Fruit fly (Drosophila melanogaster) whole organism, wandering third instar larva: Measurements from ENCODE around the gene CG5835.

Experiments used
- Abd-B ChIP-seq: fragments of >200 bp; optimal IDR thresholded peaks from 2 replicates; lab custom pipeline; 2017; ENCODE audit warnings: missing biosample characterization, missing genetic modification characterization
- CG32264 ChIP-seq: fragments of 200-800 bp; sonication (Bioruptor generic); optimal IDR thresholded peaks from 2 replicates; lab custom pipeline; 2016; ENCODE audit warnings: missing biosample characterization, missing genetic modification characterization
- CG9705 ChIP-seq: fragments of 200-800 bp; sonication (Bioruptor generic); optimal IDR thresholded peaks from 2 replicates; lab custom pipeline; 2018; ENCODE audit warnings: missing biosample characterization, mild to moderate bottlenecking, missing genetic modification characterization
- CrebA ChIP-seq: fragments of 200-800 bp; sonication (Bioruptor generic); optimal IDR thresholded peaks from 2 replicates; lab custom pipeline; 2016; ENCODE audit warnings: missing biosample characterization, mild to moderate bottlenecking, missing genetic modification characterization, borderline replicate concordance
- Dfd ChIP-seq: fragments of >200 bp; optimal IDR thresholded peaks from 2 replicates; lab custom pipeline; 2017; ENCODE audit warnings: missing biosample characterization, missing genetic modification characterization
- Dif ChIP-seq: fragments of 200-275, 200-300 bp; sonication (Bioruptor generic); optimal IDR thresholded peaks from 2 replicates; lab custom pipeline; 2018; ENCODE audit warnings: missing biosample characterization, missing genetic modification characterization; ENCODE audit not compliant: partially characterized antibody
- GATAd ChIP-seq: sonication (Bioruptor generic); optimal IDR thresholded peaks from 2 replicates; lab custom pipeline; 2016; ENCODE audit warnings: missing biosample characterization, missing genetic modification characterization
- HLH106 ChIP-seq: fragments of 200-800 bp; optimal IDR thresholded peaks from 3 replicates; lab custom pipeline; 2019; ENCODE audit warnings: missing biosample characterization, mild to moderate bottlenecking, missing genetic modification characterization, moderate library complexity
- Hnf4 ChIP-seq: fragments of 200-800 bp; sonication (Bioruptor generic); optimal IDR thresholded peaks from 2 replicates; lab custom pipeline; 2016; ENCODE audit warnings: missing biosample characterization, mild to moderate bottlenecking, missing genetic modification characterization
- Hr78 ChIP-seq: fragments of >200 bp; optimal IDR thresholded peaks from 2 replicates; lab custom pipeline; 2017; ENCODE audit warnings: missing biosample characterization, missing genetic modification characterization
- Hr83 ChIP-seq: fragments of 200-300 bp; sonication (Bioruptor generic); optimal IDR thresholded peaks from 2 replicates; lab custom pipeline; 2016; ENCODE audit warnings: missing biosample characterization, mild to moderate bottlenecking, missing genetic modification characterization, moderate library complexity; ENCODE audit not compliant: poor library complexity, severe bottlenecking
- Jra ChIP-seq: sonication (Bioruptor generic); optimal IDR thresholded peaks from 2 replicates; lab custom pipeline; 2016; ENCODE audit warnings: missing biosample characterization, missing genetic modification characterization
- Mio ChIP-seq: sonication (Bioruptor generic); optimal IDR thresholded peaks from 2 replicates; lab custom pipeline; 2016; ENCODE audit warnings: missing biosample characterization, missing genetic modification characterization
- Myc ChIP-seq: fragments of >200 bp; optimal IDR thresholded peaks from 2 replicates; lab custom pipeline; 2017
- N ChIP-seq: fragments of >200 bp; optimal IDR thresholded peaks from 2 replicates; lab custom pipeline; 2018; ENCODE audit warnings: missing biosample characterization, missing external identifiers, missing genetic modification characterization
- OdsH ChIP-seq: fragments of 200-800 bp; sonication (Bioruptor generic); optimal IDR thresholded peaks from 2 replicates; lab custom pipeline; 2016; ENCODE audit warnings: missing biosample characterization, mild to moderate bottlenecking, missing genetic modification characterization
- Rel ChIP-seq, 2 experiments: fragments of 200-800 bp; sonication (Bioruptor generic) in 1 of 2; optimal IDR thresholded peaks; 2 replicates in 1 of 2; 3 replicates in 1 of 2; lab custom pipeline; 2016 to 2019; ENCODE audit warnings: mild to moderate bottlenecking in 2 of 2, missing biosample characterization in 2 of 2, missing genetic modification characterization in 2 of 2, moderate library complexity in 1 of 2
- Sp1 ChIP-seq: fragments of 200-800 bp; sonication (Bioruptor generic); optimal IDR thresholded peaks from 3 replicates; lab custom pipeline; 2019; ENCODE audit warnings: missing biosample characterization, mild to moderate bottlenecking, missing genetic modification characterization, moderate library complexity
- Vsx2 ChIP-seq: fragments of 200-300, 225-300 bp; sonication (Bioruptor generic); optimal IDR thresholded peaks from 2 replicates; lab custom pipeline; 2018; ENCODE audit warnings: missing biosample characterization, missing genetic modification characterization; ENCODE audit not compliant: partially characterized antibody
- br ChIP-seq: fragments of 200-800 bp; sonication (Bioruptor generic); optimal IDR thresholded peaks from 2 replicates; lab custom pipeline; 2016; ENCODE audit warnings: missing biosample characterization, missing genetic modification characterization
- brk ChIP-seq: fragments of 200-800 bp; sonication (Bioruptor generic); optimal IDR thresholded peaks from 2 replicates; lab custom pipeline; 2016; ENCODE audit warnings: missing biosample characterization, mild to moderate bottlenecking, missing genetic modification characterization
- dl ChIP-seq, 2 experiments: fragments of 175-275, 200-275 bp in 1 of 2; fragments of 200-275 bp in 1 of 2; sonication (Bioruptor generic); optimal IDR thresholded peaks; lab custom pipeline; 2018; ENCODE audit warnings: mild to moderate bottlenecking in 2 of 2, missing biosample characterization in 2 of 2, missing genetic modification characterization in 2 of 2, moderate library complexity in 2 of 2; ENCODE audit not compliant: partially characterized antibody in 2 of 2, insufficient read depth in 1 of 2
- dmrt93B ChIP-seq: fragments of 200-800 bp; sonication (Bioruptor generic); optimal IDR thresholded peaks from 2 replicates; lab custom pipeline; 2018; ENCODE audit warnings: missing biosample characterization, mild to moderate bottlenecking, missing genetic modification characterization
- dsf ChIP-seq: sonication (Bioruptor generic); optimal IDR thresholded peaks from 2 replicates; lab custom pipeline; 2016; ENCODE audit warnings: missing biosample characterization, missing genetic modification characterization, borderline replicate concordance
- ey ChIP-seq: fragments of 200-800 bp; sonication (Bioruptor generic); optimal IDR thresholded peaks from 2 replicates; lab custom pipeline; 2016; ENCODE audit warnings: missing biosample characterization, missing genetic modification characterization
- foxo ChIP-seq, 2 experiments: fragments of 200-800 bp; sonication (Bioruptor generic); optimal IDR thresholded peaks; 2 replicates in 1 of 2; 3 replicates in 1 of 2; lab custom pipeline; 2016 to 2017; ENCODE audit warnings: missing biosample characterization in 2 of 2, missing genetic modification characterization in 2 of 2
- fru ChIP-seq: fragments of 200-800 bp; sonication (Bioruptor generic); optimal IDR thresholded peaks from 3 replicates; lab custom pipeline; 2016; ENCODE audit warnings: missing biosample characterization, mild to moderate bottlenecking, missing genetic modification characterization
- h ChIP-seq: fragments of 200-800 bp; sonication (Bioruptor generic); optimal IDR thresholded peaks from 3 replicates; lab custom pipeline; 2016; ENCODE audit warnings: missing biosample characterization, mild to moderate bottlenecking, missing genetic modification characterization
- jim ChIP-seq: fragments of 175-275, 200-325 bp; sonication (Bioruptor generic); optimal IDR thresholded peaks from 2 replicates; lab custom pipeline; 2016; ENCODE audit warnings: missing biosample characterization, mild to moderate bottlenecking, missing genetic modification characterization
- lola ChIP-seq: fragments of >200 bp; optimal IDR thresholded peaks from 2 replicates; lab custom pipeline; 2017; ENCODE audit warnings: missing biosample characterization, missing genetic modification characterization
- pan ChIP-seq: fragments of >200 bp; optimal IDR thresholded peaks from 2 replicates; lab custom pipeline; 2017
- psq ChIP-seq: fragments of 200-800 bp; sonication (Bioruptor generic); optimal IDR thresholded peaks from 3 replicates; lab custom pipeline; 2017; ENCODE audit warnings: missing biosample characterization, mild to moderate bottlenecking, missing genetic modification characterization, moderate library complexity
- rgr ChIP-seq: fragments of 200-800 bp; sonication (Bioruptor generic); optimal IDR thresholded peaks from 3 replicates; lab custom pipeline; 2016; ENCODE audit warnings: missing biosample characterization, mild to moderate bottlenecking, missing genetic modification characterization
- sage ChIP-seq: fragments of 200-800 bp; sonication (Bioruptor generic); optimal IDR thresholded peaks from 2 replicates; lab custom pipeline; 2016; ENCODE audit warnings: missing biosample characterization, mild to moderate bottlenecking, missing genetic modification characterization
- sv ChIP-seq: fragments of 200-800 bp; sonication (Bioruptor generic); optimal IDR thresholded peaks from 3 replicates; lab custom pipeline; 2016; ENCODE audit warnings: missing biosample characterization, missing genetic modification characterization
- tai ChIP-seq: sonication (Bioruptor generic); optimal IDR thresholded peaks from 2 replicates; lab custom pipeline; 2016; ENCODE audit warnings: missing biosample characterization, missing genetic modification characterization
- usp ChIP-seq: fragments of >200 bp; optimal IDR thresholded peaks from 2 replicates; lab custom pipeline; 2017; ENCODE audit warnings: missing biosample characterization, missing genetic modification characterization
- woc ChIP-seq: sonication (Bioruptor generic); optimal IDR thresholded peaks from 2 replicates; lab custom pipeline; 2016; ENCODE audit warnings: missing biosample characterization, mild to moderate bottlenecking, missing genetic modification characterization

Gene CG5835

dm6 chr3R:19182848-19183247 lies 29.4 kb upstream of the CG5835 start:
- TF ChIP-seq N (no peak), Sp1 (GFP tag; lab: Kevin White, UChicago) (no peak), woc (no peak), foxo (GFP tag; optimal IDR thresholded peaks at IDR 0.05; lab: Kevin White, UChicago) (no peak), CrebA (no peak), psq (GFP tag; lab: Kevin White, UChicago) (no peak), CG32264 (GFP tag; lab: Kevin White, UChicago) (no peak), jim (no peak), Jra (GFP tag; lab: Kevin White, UChicago) (no peak), usp (GFP tag; lab: Kevin White, UChicago) (no peak), pan (lab: Kevin White, UChicago) (no peak), brk (GFP tag; lab: Kevin White, UChicago) (no peak), Mio (GFP tag; lab: Kevin White, UChicago) (no peak)

- TF ChIP-seq fru (GFP tag; lab: Kevin White, UChicago) (peak; percentile 68), HLH106 (tag; lab: Kevin White, UChicago) (peak; percentile 68), tai (peak; percentile 25), OdsH (peak; percentile 73), foxo (GFP tag; optimal IDR thresholded peaks at IDR 0.05; lab: Kevin White, UChicago) (peak in 1 of 2 experiments; percentile 70), rgr (peak; percentile 62), h (GFP tag; lab: Kevin White, UChicago) (peak; percentile 84), psq (GFP tag; lab: Kevin White, UChicago) (no peak), ey (peak; percentile 61), Sp1 (GFP tag; lab: Kevin White, UChicago) (peak; percentile 68), CG9705 (GFP tag; lab: Kevin White, UChicago) (peak; percentile 18), brk (GFP tag; lab: Kevin White, UChicago) (peak; percentile 5), Hnf4 (GFP tag; lab: Kevin White, UChicago) (peak; percentile 14), dmrt93B (GFP tag; lab: Kevin White, UChicago) (peak; percentile 58), jim (no peak), sage (GFP tag; lab: Kevin White, UChicago) (no peak), br (GFP tag; lab: Kevin White, UChicago) (peak; percentile 56), woc (peak; percentile 42), Rel (GFP tag; optimal IDR thresholded peaks at IDR 0.05; lab: Kevin White, UChicago) (no peak), Rel (tag; optimal IDR thresholded peaks at IDR 0.05; lab: Kevin White, UChicago) (no peak), CG32264 (GFP tag; lab: Kevin White, UChicago) (no peak)
Measured at dm6 chr3R:19181214-19181613, 27.7 kb upstream of the CG5835 start.

dm6 chr3R:19180263-19180893 lies 26.9 kb upstream of the CG5835 start, which contains the start of the genes CG5555 and myd:
Gene CG5555, minus strand, starts transcription at chr3R:19180538.
Gene myd, plus strand, starts transcription at chr3R:19180659.
- TF ChIP-seq Hnf4 (GFP tag; lab: Kevin White, UChicago), result peak; percentile 78
- peak; percentile 20 for TF ChIP-seq Vsx2 (GFP tag; lab: Kevin White, UChicago)
- TF ChIP-seq Myc, result no peak
- TF ChIP-seq ey, result peak; percentile 68
- peak; percentile 10 for TF ChIP-seq sv
- peak; percentile 72 for TF ChIP-seq rgr
- no peak for TF ChIP-seq Rel (GFP tag; optimal IDR thresholded peaks at IDR 0.05; lab: Kevin White, UChicago)
- TF ChIP-seq Rel (tag; optimal IDR thresholded peaks at IDR 0.05; lab: Kevin White, UChicago), result peak; percentile 39
- TF ChIP-seq brk (GFP tag; lab: Kevin White, UChicago), result peak; percentile 80
- peak in 1 of 2 experiments; percentile 62 for TF ChIP-seq foxo (GFP tag; optimal IDR thresholded peaks at IDR 0.05; lab: Kevin White, UChicago)
- no peak for TF ChIP-seq jim
- peak; percentile 30 for TF ChIP-seq sage (GFP tag; lab: Kevin White, UChicago)
- peak; percentile 27 for TF ChIP-seq woc
- TF ChIP-seq fru (GFP tag; lab: Kevin White, UChicago), result peak; percentile 90
- no peak for TF ChIP-seq CG9705 (GFP tag; lab: Kevin White, UChicago)
- peak; percentile 78 for TF ChIP-seq tai
- TF ChIP-seq Jra (GFP tag; lab: Kevin White, UChicago), result peak; percentile 47
- peak; percentile 64 for TF ChIP-seq br (GFP tag; lab: Kevin White, UChicago)
- no peak for TF ChIP-seq Mio (GFP tag; lab: Kevin White, UChicago)
- no peak for TF ChIP-seq lola (GFP tag; lab: Kevin White, UChicago)
- TF ChIP-seq psq (GFP tag; lab: Kevin White, UChicago), result peak; percentile 77
- peak; percentile 64 for TF ChIP-seq OdsH
- TF ChIP-seq Hr78 (GFP tag; lab: Kevin White, UChicago), result no peak
- TF ChIP-seq CG32264 (GFP tag; lab: Kevin White, UChicago), result peak; percentile 54
- no peak for TF ChIP-seq dmrt93B (GFP tag; lab: Kevin White, UChicago)
- peak; percentile 7 for TF ChIP-seq GATAd (GFP tag; lab: Kevin White, UChicago)
- peak; percentile 82 for TF ChIP-seq h (GFP tag; lab: Kevin White, UChicago)
- no peak for TF ChIP-seq Dfd (GFP tag; lab: Kevin White, UChicago)
- peak; percentile 39 for TF ChIP-seq dsf (GFP tag; lab: Kevin White, UChicago)
- TF ChIP-seq usp (GFP tag; lab: Kevin White, UChicago), result no peak
- no peak for TF ChIP-seq Abd-B
- TF ChIP-seq Hr83 (GFP tag; lab: Kevin White, UChicago), result no peak
- TF ChIP-seq dl (GFP tag; optimal IDR thresholded peaks at IDR 0.05; lab: Kevin White, UChicago; ENCODE audit: insufficient read depth in 1 of 2, partially characterized antibody in 2 of 2), result no peak
- TF ChIP-seq CrebA, result peak; percentile 32
- no peak for TF ChIP-seq N
- peak; percentile 51 for TF ChIP-seq Dif
- TF ChIP-seq HLH106 (tag; lab: Kevin White, UChicago), result peak; percentile 52
- peak; percentile 54 for TF ChIP-seq Sp1 (GFP tag; lab: Kevin White, UChicago)
